Worm (Caenorhabditis elegans) whole organism, L1 larva: ENCODE results near the gene F52H2.5.

ENCODE experiments used
- C04F5.9 ChIP-seq: sonication (generic microtip); optimal IDR thresholded peaks from 2 replicates; lab custom pipeline; 2016; ENCODE audit warnings: missing genetic modification characterization, missing compliant biosample characterization
- F16B12.6 ChIP-seq: fragments of 150-350 bp; optimal IDR thresholded peaks from 2 replicates; lab custom pipeline; 2014; ENCODE audit warnings: missing biosample characterization, missing genetic modification characterization
- alr-1 ChIP-seq: fragments of 200-800 bp; sonication (Bioruptor generic); optimal IDR thresholded peaks from 2 replicates; lab custom pipeline; 2018; ENCODE audit warnings: borderline replicate concordance, mild to moderate bottlenecking, missing genetic modification characterization, missing compliant biosample characterization
- ama-1 ChIP-seq: fragments of 150-350 bp; optimal IDR thresholded peaks from 2 replicates; lab custom pipeline; 2014
- ceh-63 ChIP-seq: fragments of 200-800 bp; sonication (Bioruptor generic); optimal IDR thresholded peaks from 2 replicates; lab custom pipeline; 2018; ENCODE audit warnings: mild to moderate bottlenecking, missing genetic modification characterization, missing compliant biosample characterization
- ceh-88 ChIP-seq: fragments of 200-800 bp; sonication (Bioruptor generic); IDR thresholded peaks from 2 replicates; pipeline ENCODE4 v1.3.6; 2022; ENCODE audit warnings: missing genetic modification characterization, missing compliant biosample characterization
- ces-1 ChIP-seq: fragments of 150-350 bp; optimal IDR thresholded peaks from 2 replicates; lab custom pipeline; 2014; ENCODE audit warnings: missing biosample characterization, missing genetic modification reagents, missing genetic modification characterization
- dsc-1 ChIP-seq: sonication (generic microtip); optimal IDR thresholded peaks from 2 replicates; lab custom pipeline; 2016; ENCODE audit warnings: mild to moderate bottlenecking, missing genetic modification characterization, missing compliant biosample characterization
- efl-1 ChIP-seq, 4 experiments: fragments of 150-350 bp; optimal IDR thresholded peaks in 3 of 4; peaks in 1 of 4; 1 replicate in 1 of 4; 2 replicates in 3 of 4; lab custom pipeline; 2014; ENCODE audit warnings: missing biosample characterization in 2 of 4, missing genetic modification characterization in 2 of 4, missing genetic modification reagents in 2 of 4
- egl-13 ChIP-seq: sonication (generic microtip); optimal IDR thresholded peaks from 2 replicates; lab custom pipeline; 2016; ENCODE audit warnings: missing genotype, missing genetic modification reagents, missing genetic modification characterization, missing compliant biosample characterization
- egl-27 ChIP-seq, 2 experiments: fragments of 150-350 bp in 1 of 2; sonication (generic microtip); optimal IDR thresholded peaks; 3 replicates each; lab custom pipeline; 2017 to 2018; ENCODE audit warnings: missing biosample characterization in 2 of 2, missing genetic modification characterization in 2 of 2, missing genetic modification reagents in 2 of 2
- elt-2 ChIP-seq: sonication (generic microtip); optimal IDR thresholded peaks from 2 replicates; lab custom pipeline; 2016; ENCODE audit warnings: missing genetic modification characterization, mild to moderate bottlenecking, inconsistent platforms, missing compliant biosample characterization, missing genetic modification reagents
- elt-3 ChIP-seq, 6 experiments: fragments of 150-350 bp in 1 of 6; sonication (generic microtip); optimal IDR thresholded peaks; 2 replicates each; lab custom pipeline; 2017 to 2018; ENCODE audit warnings: missing biosample characterization in 6 of 6, missing genetic modification characterization in 6 of 6, inconsistent platforms in 1 of 6
- ets-5 ChIP-seq: fragments of 200-800 bp; sonication (Bioruptor generic); IDR thresholded peaks from 2 replicates; pipeline ENCODE4 v1.3.6; 2022; ENCODE audit warnings: missing genetic modification characterization, missing compliant biosample characterization
- fkh-4 ChIP-seq: sonication (generic microtip); optimal IDR thresholded peaks from 2 replicates; lab custom pipeline; 2016; ENCODE audit warnings: missing compliant biosample characterization, missing genetic modification characterization, borderline replicate concordance
- fkh-8 ChIP-seq: sonication (generic microtip); optimal IDR thresholded peaks from 2 replicates; lab custom pipeline; 2016; ENCODE audit warnings: mild to moderate bottlenecking, missing genetic modification characterization, missing compliant biosample characterization
- hlh-17 ChIP-seq: fragments of 200-800 bp; sonication (Bioruptor generic); optimal IDR thresholded peaks from 2 replicates; lab custom pipeline; 2018; ENCODE audit warnings: missing genetic modification characterization, mild to moderate bottlenecking, missing compliant biosample characterization, moderate library complexity, borderline replicate concordance
- lin-14 ChIP-seq: fragments of 200-800 bp; sonication (Bioruptor generic); optimal IDR thresholded peaks from 2 replicates; lab custom pipeline; 2018; ENCODE audit warnings: mild to moderate bottlenecking, missing genetic modification characterization, moderate library complexity, missing compliant biosample characterization
- lin-35 ChIP-seq, 2 experiments: fragments of 150-350 bp; optimal IDR thresholded peaks; 2 replicates each; lab custom pipeline; 2014; ENCODE audit warnings: missing biosample characterization in 2 of 2, missing genetic modification characterization in 2 of 2, missing genetic modification reagents in 2 of 2
- lir-3 ChIP-seq: sonication (generic microtip); optimal IDR thresholded peaks from 2 replicates; lab custom pipeline; 2016; ENCODE audit warnings: mild to moderate bottlenecking, missing genetic modification characterization, moderate library complexity, missing compliant biosample characterization; ENCODE audit not compliant: poor library complexity
- mep-1 ChIP-seq: fragments of 150-350 bp; optimal IDR thresholded peaks from 2 replicates; lab custom pipeline; 2014; ENCODE audit warnings: missing biosample characterization, missing genetic modification characterization
- nhr-20 ChIP-seq: sonication (generic microtip); optimal IDR thresholded peaks from 2 replicates; lab custom pipeline; 2016; ENCODE audit warnings: mild to moderate bottlenecking, missing genetic modification characterization, missing compliant biosample characterization
- pqm-1 ChIP-seq: sonication (generic microtip); optimal IDR thresholded peaks from 3 replicates; lab custom pipeline; 2017; ENCODE audit warnings: missing biosample characterization, missing genetic modification characterization
- skn-1 ChIP-seq: fragments of 150-350 bp; optimal IDR thresholded peaks from 2 replicates; lab custom pipeline; 2014; ENCODE audit warnings: missing biosample characterization, missing genetic modification characterization
- tlp-1 ChIP-seq: fragments of 150-350 bp; optimal IDR thresholded peaks from 2 replicates; lab custom pipeline; 2014; ENCODE audit warnings: missing biosample characterization, missing genetic modification characterization
- unc-30 ChIP-seq: sonication (generic microtip); optimal IDR thresholded peaks from 2 replicates; lab custom pipeline; 2017; ENCODE audit warnings: missing biosample characterization, missing genetic modification characterization
- unc-98 ChIP-seq: fragments of 200-800 bp; sonication (Bioruptor generic); IDR thresholded peaks from 2 replicates; pipeline ENCODE4 v1.3.6; 2022; ENCODE audit warnings: missing genetic modification characterization, missing compliant biosample characterization
- vab-15 ChIP-seq: sonication (generic microtip); optimal IDR thresholded peaks from 2 replicates; lab custom pipeline; 2017; ENCODE audit warnings: missing genotype, mild to moderate bottlenecking, missing genetic modification characterization, missing compliant biosample characterization
- ztf-11 ChIP-seq, 2 experiments: sonication (generic microtip); optimal IDR thresholded peaks; 2 replicates each; lab custom pipeline; 2016 to 2017; ENCODE audit warnings: missing genetic modification characterization in 2 of 2, missing biosample characterization in 1 of 2, missing compliant biosample characterization in 1 of 2

The F52H2.5 gene

ce11 chrX:2548884-2549283, 11.0 kb downstream of the F52H2.5 start, which contains the start of gene smvt-1:
TSS of gene smvt-1 (minus strand) at chrX:2548984.
- TF ChIP-seq dsc-1 (tag; lab: Kevin White, UChicago) (peak; percentile 22), pqm-1 (no peak)

ce11 chrX:2544645-2545044, 15.2 kb downstream of the F52H2.5 start:
- TF ChIP-seq ceh-63 = no peak
- TF ChIP-seq elt-2 (tag; lab: Kevin White, UChicago) = peak; percentile 20
- no peak for TF ChIP-seq ets-5 (GFP tag; lab: Robert Waterston, UW)
- TF ChIP-seq hlh-17 (GFP tag; lab: Kevin White, UChicago) = no peak

- peak; percentile 18 for TF ChIP-seq egl-13 (tag; lab: Kevin White, UChicago)
- peak; percentile 6 for TF ChIP-seq elt-2 (tag; lab: Kevin White, UChicago)
- no peak for TF ChIP-seq fkh-8 (tag; lab: Kevin White, UChicago)
- no peak for TF ChIP-seq C04F5.9 (tag; lab: Kevin White, UChicago)
- TF ChIP-seq mep-1 (tag; lab: Kevin White, UChicago) = no peak
- no peak for TF ChIP-seq ama-1 (lab: Kevin White, UChicago)
- TF ChIP-seq unc-30 = no peak
- peak; percentile 6 for TF ChIP-seq dsc-1 (tag; lab: Kevin White, UChicago)
Observed at ce11 chrX:2543353-2543752, 16.5 kb downstream of the F52H2.5 start.

- no peak for TF ChIP-seq F16B12.6 (tag; lab: Kevin White, UChicago)
- TF ChIP-seq ztf-11 (tag; optimal IDR thresholded peaks at IDR 0.05; lab: Kevin White, UChicago) = no peak
- TF ChIP-seq lin-14 (GFP tag; lab: Kevin White, UChicago) = peak; percentile 32
- no peak for TF ChIP-seq efl-1 (optimal IDR thresholded peaks at IDR 0.05; lab: Kevin White, UChicago)
- TF ChIP-seq efl-1 (GFP tag; optimal IDR thresholded peaks at IDR 0.05 in 1 of 2; lab: Kevin White, UChicago) = peak in 1 of 2 experiments; percentile 23
- TF ChIP-seq nhr-20 = peak; percentile 8
- TF ChIP-seq unc-98 (GFP tag; lab: Robert Waterston, UW) = no peak
- TF ChIP-seq skn-1 (tag; lab: Kevin White, UChicago) = peak; percentile 44
- peak; percentile 60 for TF ChIP-seq elt-2 (tag; lab: Kevin White, UChicago)
- TF ChIP-seq lin-35 (GFP tag; optimal IDR thresholded peaks at IDR 0.05; lab: Kevin White, UChicago) = peak in 1 of 2 experiments; percentile 37
- TF ChIP-seq tlp-1 (tag; lab: Kevin White, UChicago) = no peak
Observed at ce11 chrX:2541003-2541521, 18.8 kb downstream of the F52H2.5 start, which contains the start of gene F52H2.3. TSS of gene F52H2.3 (minus strand) at chrX:2541053.

ce11 chrX:2538713-2539112, 21.2 kb downstream of the F52H2.5 start:
- no peak for TF ChIP-seq lir-3 (tag; lab: Kevin White, UChicago)
- no peak for TF ChIP-seq pqm-1
- no peak for TF ChIP-seq ama-1 (lab: Kevin White, UChicago)
- TF ChIP-seq alr-1 = no peak
- no peak for TF ChIP-seq fkh-8 (tag; lab: Kevin White, UChicago)
- peak; percentile 68 for TF ChIP-seq fkh-4 (tag; lab: Kevin White, UChicago)
- no peak for TF ChIP-seq ceh-88 (GFP tag; lab: Robert Waterston, UW)
- no peak for TF ChIP-seq efl-1 (optimal IDR thresholded peaks at IDR 0.05; lab: Kevin White, UChicago)
- peak in 1 of 2 experiments; percentile 67 for TF ChIP-seq efl-1 (GFP tag; optimal IDR thresholded peaks at IDR 0.05 in 1 of 2; lab: Kevin White, UChicago)
- no peak for TF ChIP-seq egl-27 (tag; optimal IDR thresholded peaks at IDR 0.05; lab: Kevin White, UChicago)
- TF ChIP-seq dsc-1 (tag; lab: Kevin White, UChicago) = peak; percentile 93
- TF ChIP-seq ces-1 (GFP tag; lab: Kevin White, UChicago) = no peak
- no peak for TF ChIP-seq vab-15 (tag; lab: Kevin White, UChicago)
- TF ChIP-seq elt-3 (tag; optimal IDR thresholded peaks at IDR 0.05; lab: Kevin White, UChicago) = no peak
